Fruit fly (Drosophila melanogaster) whole organism, embryonic: ENCODE results near the gene Fbw5.

Experiments
- Adf1 ChIP-seq: fragments of 200-800 bp; sonication (Bioruptor generic); IDR thresholded peaks from 2 replicates; pipeline ENCODE4 v1.3.6; 2022; ENCODE audit warnings: missing biosample characterization, missing genetic modification characterization
- CG10209 ChIP-seq: fragments of 200-800 bp; sonication (Bioruptor generic); optimal IDR thresholded peaks from 3 replicates; lab custom pipeline; 2017; ENCODE audit warnings: missing biosample characterization, mild to moderate bottlenecking, missing genetic modification characterization, missing genetic modification reagents
- CG10979 ChIP-seq: fragments of 200-800 bp; sonication (Bioruptor generic); optimal IDR thresholded peaks from 2 replicates; lab custom pipeline; 2018; ENCODE audit warnings: missing biosample characterization, mild to moderate bottlenecking, missing genetic modification characterization, moderate library complexity
- CG11456 ChIP-seq: fragments of 200-800 bp; sonication (Bioruptor generic); IDR thresholded peaks from 3 replicates; pipeline ENCODE4 v1.3.6; 2022; ENCODE audit warnings: missing biosample characterization, missing genetic modification characterization
- CG12155 ChIP-seq: fragments of 200-800 bp; sonication (Bioruptor generic); optimal IDR thresholded peaks from 3 replicates; lab custom pipeline; 2016; ENCODE audit warnings: missing biosample characterization, missing genetic modification characterization
- CG13287 ChIP-seq: fragments of 200-800 bp; sonication (Bioruptor generic); IDR thresholded peaks from 2 replicates; pipeline ENCODE4 v1.3.6; 2022; ENCODE audit warnings: missing biosample characterization, missing genetic modification characterization; ENCODE audit not compliant: partially characterized antibody
- CG13624 ChIP-seq: fragments of 200-800 bp; sonication (Bioruptor generic); optimal IDR thresholded peaks from 2 replicates; lab custom pipeline; 2016; ENCODE audit warnings: missing biosample characterization, missing genetic modification characterization
- CG15073 ChIP-seq: fragments of 200-800 bp; sonication (Bioruptor generic); optimal IDR thresholded peaks from 2 replicates; lab custom pipeline; 2016; ENCODE audit warnings: missing biosample characterization, missing genetic modification characterization
- CG15514 ChIP-seq: fragments of 200-800 bp; sonication (Bioruptor generic); optimal IDR thresholded peaks from 3 replicates; lab custom pipeline; 2017; ENCODE audit warnings: missing biosample characterization, missing genetic modification characterization, mild to moderate bottlenecking, moderate library complexity, missing genetic modification reagents
- CG15696 ChIP-seq: fragments of 200-800 bp; sonication (Bioruptor generic); optimal IDR thresholded peaks from 2 replicates; lab custom pipeline; 2019; ENCODE audit warnings: missing biosample characterization, mild to moderate bottlenecking, missing genetic modification characterization, moderate library complexity
- CG17361 ChIP-seq: fragments of 200-800 bp; sonication (Bioruptor generic); IDR thresholded peaks from 3 replicates; pipeline ENCODE4 v1.3.6; 2022; ENCODE audit warnings: missing biosample characterization, missing genetic modification characterization
- CG32767 ChIP-seq: fragments of 200-800 bp; sonication (Bioruptor generic); IDR thresholded peaks from 2 replicates; pipeline ENCODE4 v1.3.6; 2022; ENCODE audit warnings: missing biosample characterization, missing genetic modification characterization
- CG34422 ChIP-seq: fragments of 200-800 bp; sonication (Bioruptor generic); IDR thresholded peaks from 3 replicates; pipeline ENCODE4 v1.3.6; 2022; ENCODE audit warnings: missing biosample characterization, missing genetic modification characterization
- CG4707 ChIP-seq: fragments of 200-800 bp; sonication (Bioruptor generic); optimal IDR thresholded peaks from 2 replicates; lab custom pipeline; 2018; ENCODE audit warnings: missing biosample characterization, mild to moderate bottlenecking, missing genetic modification characterization, moderate library complexity
- CG7372 ChIP-seq: fragments of 200-800 bp; sonication (Bioruptor generic); IDR thresholded peaks from 2 replicates; pipeline ENCODE4 v1.3.6; 2022; ENCODE audit warnings: missing biosample characterization, missing genetic modification characterization
- CG8924 ChIP-seq: fragments of 200-800 bp; optimal IDR thresholded peaks from 3 replicates; lab custom pipeline; 2019; ENCODE audit warnings: missing biosample characterization, mild to moderate bottlenecking, missing genetic modification characterization, moderate library complexity
- CG9727 ChIP-seq: fragments of 200-800 bp; sonication (Bioruptor generic); optimal IDR thresholded peaks from 3 replicates; lab custom pipeline; 2017; ENCODE audit warnings: missing biosample characterization, mild to moderate bottlenecking, missing genetic modification characterization
- CG9876 ChIP-seq: fragments of 200-800 bp; sonication (Bioruptor generic); optimal IDR thresholded peaks from 2 replicates; lab custom pipeline; 2016; ENCODE audit warnings: missing biosample characterization, missing genetic modification characterization
- CG9932 ChIP-seq: fragments of 200-800 bp; sonication (Bioruptor generic); IDR thresholded peaks from 2 replicates; pipeline ENCODE4 v1.3.6; 2022; ENCODE audit warnings: missing biosample characterization, missing genetic modification characterization
- Gsc ChIP-seq: fragments of 200-800 bp; sonication (Bioruptor generic); IDR thresholded peaks from 2 replicates; pipeline ENCODE4 v1.3.6; 2022; ENCODE audit warnings: missing biosample characterization, missing genetic modification characterization
- HLH54F ChIP-seq: fragments of 200-800 bp; sonication (Bioruptor generic); optimal IDR thresholded peaks from 3 replicates; lab custom pipeline; 2016; ENCODE audit warnings: missing biosample characterization, missing genetic modification characterization
- Lpt ChIP-seq: fragments of >200 bp; optimal IDR thresholded peaks from 2 replicates; lab custom pipeline; 2018; ENCODE audit warnings: missing biosample characterization, missing genetic modification characterization
- NfI ChIP-seq: fragments of 200-800 bp; sonication (Bioruptor generic); optimal IDR thresholded peaks from 3 replicates; lab custom pipeline; 2018; ENCODE audit warnings: missing biosample characterization, mild to moderate bottlenecking, missing genetic modification characterization, moderate library complexity
- Rfx ChIP-seq: fragments of 200-800 bp; sonication (Bioruptor generic); IDR thresholded peaks from 2 replicates; pipeline ENCODE4 v1.3.6; 2022; ENCODE audit warnings: missing biosample characterization, missing genetic modification characterization
- Rx ChIP-seq: fragments of 200-800 bp; sonication (Bioruptor generic); IDR thresholded peaks from 2 replicates; pipeline ENCODE4 v1.3.6; 2022; ENCODE audit warnings: missing biosample characterization, missing genetic modification characterization
- TFAM ChIP-seq: fragments of 200-800 bp; sonication (Bioruptor generic); optimal IDR thresholded peaks from 2 replicates; lab custom pipeline; 2017; ENCODE audit warnings: missing biosample characterization, missing genetic modification characterization, inconsistent platforms
- cad ChIP-seq: fragments of >200 bp; optimal IDR thresholded peaks from 2 replicates; lab custom pipeline; 2017; ENCODE audit warnings: missing biosample characterization, missing genetic modification characterization
- caup ChIP-seq: fragments of 200-800 bp; sonication (Bioruptor generic); optimal IDR thresholded peaks from 3 replicates; lab custom pipeline; 2017; ENCODE audit warnings: missing biosample characterization, mild to moderate bottlenecking, missing genetic modification characterization, moderate library complexity; ENCODE audit not compliant: severe bottlenecking
- crc ChIP-seq: fragments of 200-800 bp; sonication (Bioruptor generic); optimal IDR thresholded peaks from 2 replicates; lab custom pipeline; 2016; ENCODE audit warnings: missing biosample characterization, missing genetic modification characterization
- cwo ChIP-seq: fragments of 200-800 bp; sonication (Bioruptor generic); optimal IDR thresholded peaks from 3 replicates; lab custom pipeline; 2017; ENCODE audit warnings: missing biosample characterization, missing genetic modification characterization, mild to moderate bottlenecking, moderate library complexity, missing genetic modification reagents
- dmrt99B ChIP-seq: fragments of 200-800 bp; sonication (Bioruptor generic); optimal IDR thresholded peaks from 2 replicates; lab custom pipeline; 2018; ENCODE audit warnings: missing biosample characterization, mild to moderate bottlenecking, missing genetic modification characterization, moderate library complexity
- jumu ChIP-seq: fragments of 200-800 bp; sonication (Bioruptor generic); optimal IDR thresholded peaks from 3 replicates; lab custom pipeline; 2016; ENCODE audit warnings: missing biosample characterization, missing genetic modification characterization
- lab ChIP-seq: fragments of 200-800 bp; sonication (Bioruptor generic); optimal IDR thresholded peaks from 3 replicates; lab custom pipeline; 2017; ENCODE audit warnings: missing biosample characterization, missing genetic modification characterization, mild to moderate bottlenecking, moderate library complexity, missing genetic modification reagents
- lbe ChIP-seq: fragments of 200-800 bp; sonication (Bioruptor generic); optimal IDR thresholded peaks from 2 replicates; lab custom pipeline; 2016; ENCODE audit warnings: missing biosample characterization, mild to moderate bottlenecking, missing genetic modification characterization
- pan ChIP-seq, 4 experiments: fragments of >200 bp in 3 of 4; fragments of 200-800 bp in 1 of 4; sonication (Bioruptor generic) in 1 of 4; optimal IDR thresholded peaks in 3 of 4; IDR thresholded peaks in 1 of 4; 2 replicates each; pipeline versions ENCODE4 v1.3.6 to Lab custom; 2017 to 2022; ENCODE audit warnings: missing biosample characterization in 2 of 4, missing genetic modification characterization in 2 of 4, mixed read lengths in 1 of 4
- pfk ChIP-seq: fragments of 200-800 bp; sonication (Bioruptor generic); optimal IDR thresholded peaks from 2 replicates; lab custom pipeline; 2018; ENCODE audit warnings: missing biosample characterization, mild to moderate bottlenecking, missing genetic modification characterization, moderate library complexity
- run ChIP-seq: fragments of 200-800 bp; sonication (Bioruptor generic); optimal IDR thresholded peaks from 3 replicates; lab custom pipeline; 2018; ENCODE audit warnings: missing biosample characterization, mild to moderate bottlenecking, missing genetic modification characterization
- sd ChIP-seq: fragments of 200-800 bp; sonication (Bioruptor generic); optimal IDR thresholded peaks from 3 replicates; lab custom pipeline; 2018; ENCODE audit warnings: missing biosample characterization, mild to moderate bottlenecking, missing genetic modification characterization, moderate library complexity
- sens-2 ChIP-seq: fragments of 200-800 bp; sonication (Bioruptor generic); IDR thresholded peaks from 2 replicates; pipeline ENCODE4 v1.3.6; 2022; ENCODE audit warnings: missing biosample characterization, missing genetic modification characterization
- shn ChIP-seq: fragments of 200-800 bp; sonication (Bioruptor generic); optimal IDR thresholded peaks from 3 replicates; lab custom pipeline; 2016; ENCODE audit warnings: missing biosample characterization, missing genetic modification characterization
- slou ChIP-seq: fragments of 200-800 bp; sonication (Bioruptor generic); optimal IDR thresholded peaks from 3 replicates; lab custom pipeline; 2016; ENCODE audit warnings: missing biosample characterization, missing genetic modification characterization

Gene Fbw5

dm6 chr2L:6085733-6086317, 20.1 kb upstream of the Fbw5 start (continued):
- TF ChIP-seq pan (optimal IDR thresholded peaks at IDR 0.05; lab: Kevin White, UChicago) (no peak), pan (GFP tag; optimal IDR thresholded peaks at IDR 0.05 in 1 of 2, IDR thresholded peaks at IDR 0.05 in 1 of 2) (no peak), CG34422 (GFP tag; lab: Robert Waterston, UW) (peak; percentile 20; the same call in 1 of the 3 replicates), crc (no peak), sd (tag; lab: Kevin White, UChicago) (peak; percentile 83), CG13624 (GFP tag; lab: Kevin White, UChicago) (peak; percentile 20), CG13287 (GFP tag; lab: Robert Waterston, UW) (peak; percentile 42; the same call in 1 of the 2 replicates), sens-2 (GFP tag; lab: Robert Waterston, UW) (no peak), caup (peak; percentile 23), shn (GFP tag; lab: Kevin White, UChicago) (no peak), CG11456 (GFP tag; lab: Robert Waterston, UW) (no peak), CG9876 (GFP tag; lab: Kevin White, UChicago) (no peak), CG8924 (tag; lab: Kevin White, UChicago) (no peak), Lpt (GFP tag; lab: Kevin White, UChicago) (no peak), Gsc (GFP tag; lab: Robert Waterston, UW) (no peak), CG32767 (peak; percentile 83), CG10209 (no peak), Rx (GFP tag; lab: Robert Waterston, UW) (no peak), CG15514 (GFP tag; lab: Kevin White, UChicago) (peak; percentile 21), run (tag; lab: Kevin White, UChicago) (no peak), slou (no peak), CG15696 (tag; lab: Kevin White, UChicago) (no peak), jumu (GFP tag; lab: Kevin White, UChicago) (no peak), HLH54F (GFP tag; lab: Kevin White, UChicago) (no peak), CG7372 (GFP tag; lab: Robert Waterston, UW) (no peak), cad (GFP tag; lab: Kevin White, UChicago) (no peak), Rfx (peak; percentile 36; the same call in 1 of the 2 replicates), CG9932 (GFP tag; lab: Robert Waterston, UW) (peak; percentile 59; the same call in 1 of the 2 replicates), pfk (GFP tag; lab: Kevin White, UChicago) (no peak), CG9727 (GFP tag; lab: Kevin White, UChicago) (no peak), NfI (no peak), CG17361 (no peak), Adf1 (peak; percentile 85), dmrt99B (no peak), TFAM (GFP tag; lab: Kevin White, UChicago) (no peak), CG4707 (GFP tag; lab: Kevin White, UChicago) (no peak), cwo (GFP tag; lab: Kevin White, UChicago) (peak; percentile 60), lbe (GFP tag; lab: Kevin White, UChicago) (peak; percentile 3), CG10979 (tag; lab: Kevin White, UChicago) (no peak), lab (peak; percentile 24), CG15073 (no peak), CG12155 (GFP tag; lab: Kevin White, UChicago) (peak; percentile 23)
